Worm (Caenorhabditis elegans) whole organism, young adult: ENCODE results near the gene srg-10.

Experiments
- Y53G8AR.9 ChIP-seq: fragments of 200-800 bp; sonication (Bioruptor generic); conservative IDR thresholded peaks from 2 replicates; pipeline ENCODE4 v1.3.6; 2022; ENCODE audit warnings: missing genetic modification reagents, missing genetic modification characterization, missing compliant biosample characterization
- attf-3 ChIP-seq: fragments of 200-800 bp; sonication (Bioruptor generic); conservative IDR thresholded peaks from 2 replicates; pipeline ENCODE4 v1.3.6; 2022; ENCODE audit warnings: missing genetic modification reagents, missing genetic modification characterization, missing compliant biosample characterization
- gei-17 ChIP-seq: fragments of 200-800 bp; sonication (Bioruptor generic); optimal IDR thresholded peaks from 2 replicates; lab custom pipeline; 2018; ENCODE audit warnings: mild to moderate bottlenecking, missing genetic modification characterization, missing compliant biosample characterization
- hrde-1 ChIP-seq: sonication (generic microtip); optimal IDR thresholded peaks from 2 replicates; lab custom pipeline; 2016; ENCODE audit warnings: missing genetic modification characterization, mild to moderate bottlenecking, missing compliant biosample characterization, moderate library complexity, missing genotype, missing genetic modification reagents, borderline replicate concordance
- zfh-2 ChIP-seq: fragments of 200-800 bp; sonication (Bioruptor generic); conservative IDR thresholded peaks from 2 replicates; pipeline ENCODE4 v1.3.6; 2022; ENCODE audit warnings: missing genetic modification reagents, missing genetic modification characterization, missing compliant biosample characterization

Gene srg-10

ce11 chrIII:4723922-4724321 lies 46.4 kb downstream of the srg-10 start:
- TF ChIP-seq gei-17 (no peak), zfh-2 (GFP tag; lab: Robert Waterston, UW) (peak; percentile 54), hrde-1 (tag; lab: Kevin White, UChicago) (no peak), Y53G8AR.9 (GFP tag; lab: Robert Waterston, UW) (no peak), attf-3 (GFP tag; lab: Robert Waterston, UW) (no peak)
